Fruit fly (Drosophila melanogaster) whole organism, embryonic: ENCODE measurements around the gene CG14230.

Source experiments
- Adf1 ChIP-seq: fragments of 200-800 bp; sonication (Bioruptor generic); IDR thresholded peaks from 2 replicates; pipeline ENCODE4 v1.3.6; 2022; ENCODE audit warnings: missing biosample characterization, missing genetic modification characterization
- Awh ChIP-seq: fragments of 200-800 bp; sonication (Bioruptor generic); IDR thresholded peaks from 2 replicates; pipeline ENCODE4, ENCODE4 v1.3.6; 2022; ENCODE audit warnings: missing biosample characterization, missing genetic modification characterization
- CG10543 ChIP-seq: fragments of 200-800 bp; sonication (Bioruptor generic); optimal IDR thresholded peaks from 3 replicates; lab custom pipeline; 2017; ENCODE audit warnings: missing biosample characterization, mild to moderate bottlenecking, missing genetic modification characterization, moderate library complexity
- CG11093 ChIP-seq: fragments of 200-800 bp; sonication (Bioruptor generic); IDR thresholded peaks from 3 replicates; pipeline ENCODE4 v1.3.6; 2022; ENCODE audit warnings: missing biosample characterization, missing genetic modification characterization
- CG11247 ChIP-seq: fragments of 200-800 bp; sonication (Bioruptor generic); IDR thresholded peaks from 2 replicates; pipeline ENCODE4 v1.3.6; 2022; ENCODE audit warnings: missing biosample characterization, missing genetic modification characterization
- CG12769 ChIP-seq: fragments of 200-800 bp; sonication (Bioruptor generic); optimal IDR thresholded peaks from 2 replicates; lab custom pipeline; 2019; ENCODE audit warnings: missing biosample characterization, mild to moderate bottlenecking, missing genetic modification characterization, moderate library complexity
- CG13123 ChIP-seq: fragments of 200-800 bp; sonication (Bioruptor generic); optimal IDR thresholded peaks from 2 replicates; lab custom pipeline; 2016; ENCODE audit warnings: missing biosample characterization, missing genetic modification characterization
- CG13775 ChIP-seq: fragments of 200-800 bp; sonication (Bioruptor generic); optimal IDR thresholded peaks from 3 replicates; lab custom pipeline; 2017; ENCODE audit warnings: missing biosample characterization, mild to moderate bottlenecking, missing genetic modification characterization
- CG1792 ChIP-seq: fragments of 200-800 bp; sonication (Bioruptor generic); optimal IDR thresholded peaks from 2 replicates; lab custom pipeline; 2016; ENCODE audit warnings: missing biosample characterization, missing genetic modification characterization
- CG18262 ChIP-seq: fragments of 200-800 bp; optimal IDR thresholded peaks from 3 replicates; lab custom pipeline; 2019; ENCODE audit warnings: missing biosample characterization, mild to moderate bottlenecking, missing genetic modification characterization, moderate library complexity
- CG2120 ChIP-seq: fragments of 200-800 bp; sonication (Bioruptor generic); optimal IDR thresholded peaks from 3 replicates; lab custom pipeline; 2016; ENCODE audit warnings: missing biosample characterization, missing genetic modification characterization
- CG32767 ChIP-seq: fragments of 200-800 bp; sonication (Bioruptor generic); IDR thresholded peaks from 2 replicates; pipeline ENCODE4 v1.3.6; 2022; ENCODE audit warnings: missing biosample characterization, missing genetic modification characterization
- CG5180 ChIP-seq: fragments of 200-800 bp; sonication (Bioruptor generic); optimal IDR thresholded peaks from 3 replicates; lab custom pipeline; 2017; ENCODE audit warnings: missing biosample characterization, missing genetic modification characterization, mild to moderate bottlenecking, moderate library complexity, missing genetic modification reagents
- CG6765 ChIP-seq: fragments of 200-800 bp; sonication (Bioruptor generic); optimal IDR thresholded peaks from 3 replicates; lab custom pipeline; 2017; ENCODE audit warnings: missing biosample characterization, mild to moderate bottlenecking, missing genetic modification characterization
- CG8478 ChIP-seq: fragments of >200 bp; optimal IDR thresholded peaks from 2 replicates; lab custom pipeline; 2018
- CG9932 ChIP-seq: fragments of 200-800 bp; sonication (Bioruptor generic); IDR thresholded peaks from 2 replicates; pipeline ENCODE4 v1.3.6; 2022; ENCODE audit warnings: missing biosample characterization, missing genetic modification characterization
- Deaf1 ChIP-seq: fragments of 200-800 bp; optimal IDR thresholded peaks from 3 replicates; lab custom pipeline; 2019; ENCODE audit warnings: missing biosample characterization, mild to moderate bottlenecking, missing genetic modification characterization, moderate library complexity
- Dfd ChIP-seq, 2 experiments: fragments of >200 bp; optimal IDR thresholded peaks; 2 replicates each; lab custom pipeline; 2017; ENCODE audit warnings: missing biosample characterization in 2 of 2, missing genetic modification characterization in 2 of 2
- Gsc ChIP-seq: fragments of 200-800 bp; sonication (Bioruptor generic); IDR thresholded peaks from 2 replicates; pipeline ENCODE4 v1.3.6; 2022; ENCODE audit warnings: missing biosample characterization, missing genetic modification characterization
- Hr39 ChIP-seq: fragments of >200 bp; optimal IDR thresholded peaks from 2 replicates; lab custom pipeline; 2017
- Med ChIP-seq: fragments of 200-800 bp; sonication (Bioruptor generic); peaks from one replicate; lab custom pipeline; 2016; ENCODE audit warnings: missing biosample characterization, missing genetic modification characterization, mild to moderate bottlenecking, inconsistent platforms, moderate library complexity
- Meics ChIP-seq: fragments of 200-800 bp; sonication (Bioruptor generic); optimal IDR thresholded peaks from 2 replicates; lab custom pipeline; 2017; ENCODE audit warnings: missing biosample characterization, mild to moderate bottlenecking, missing genetic modification characterization
- Mrtf ChIP-seq: fragments of 200-800 bp; sonication (Bioruptor generic); IDR thresholded peaks from 3 replicates; pipeline ENCODE4 v1.3.6; 2022; ENCODE audit warnings: missing biosample characterization, missing genetic modification characterization
- TFAM ChIP-seq: fragments of 200-800 bp; sonication (Bioruptor generic); optimal IDR thresholded peaks from 2 replicates; lab custom pipeline; 2017; ENCODE audit warnings: missing biosample characterization, missing genetic modification characterization, inconsistent platforms
- Trl ChIP-seq, 3 experiments: fragments of >200 bp in 2 of 3; fragments of 200-800 bp in 1 of 3; sonication (Bioruptor generic) in 1 of 3; optimal IDR thresholded peaks; 2 replicates in 1 of 3; 3 replicates in 2 of 3; lab custom pipeline; 2016 to 2017; ENCODE audit warnings: missing biosample characterization in 1 of 3, missing genetic modification characterization in 1 of 3
- Xrp1 ChIP-seq: fragments of 200-800 bp; sonication (Bioruptor generic); IDR thresholded peaks from 2 replicates; pipeline ENCODE4 v1.3.6; 2022; ENCODE audit warnings: missing biosample characterization, missing genetic modification characterization
- ase ChIP-seq: fragments of 200-800 bp; sonication (Bioruptor generic); IDR thresholded peaks from 3 replicates; pipeline ENCODE4 v1.3.6; 2022; ENCODE audit warnings: missing biosample characterization, missing genetic modification characterization
- cg ChIP-seq: fragments of 200-800 bp; sonication (Bioruptor generic); optimal IDR thresholded peaks from 3 replicates; lab custom pipeline; 2019; ENCODE audit warnings: missing biosample characterization, mild to moderate bottlenecking, missing genetic modification characterization, moderate library complexity
- chinmo ChIP-seq: fragments of 200-800 bp; sonication (Bioruptor generic); IDR thresholded peaks from 4 replicates; pipeline ENCODE4 v1.3.6; 2022; ENCODE audit warnings: missing biosample characterization, missing genetic modification characterization; ENCODE audit not compliant: partially characterized antibody
- crol ChIP-seq: fragments of 200-800 bp; sonication (Bioruptor generic); IDR thresholded peaks from 2 replicates; pipeline ENCODE4 v1.3.6; 2022; ENCODE audit warnings: missing biosample characterization, missing genetic modification characterization
- danr ChIP-seq: fragments of 200-800 bp; sonication (Bioruptor generic); IDR thresholded peaks from 2 replicates; pipeline ENCODE4 v1.3.6; 2022; ENCODE audit warnings: missing biosample characterization, missing genetic modification characterization
- disco-r ChIP-seq: fragments of 200-800 bp; sonication (Bioruptor generic); optimal IDR thresholded peaks from 2 replicates; lab custom pipeline; 2016; ENCODE audit warnings: missing biosample characterization, missing genetic modification characterization
- fd102C ChIP-seq: fragments of 200-800 bp; sonication (Bioruptor generic); optimal IDR thresholded peaks from 2 replicates; lab custom pipeline; 2018; ENCODE audit warnings: missing biosample characterization, mild to moderate bottlenecking, missing genetic modification characterization, moderate library complexity
- grau ChIP-seq: fragments of 200-800 bp; optimal IDR thresholded peaks from 3 replicates; lab custom pipeline; 2019; ENCODE audit warnings: missing biosample characterization, mild to moderate bottlenecking, missing genetic modification characterization, moderate library complexity
- grn ChIP-seq: fragments of 200-800 bp; sonication (Bioruptor generic); optimal IDR thresholded peaks from 3 replicates; lab custom pipeline; 2017; ENCODE audit warnings: missing biosample characterization, missing genetic modification characterization
- onecut ChIP-seq: fragments of 200-800 bp; sonication (Bioruptor generic); IDR thresholded peaks from 2 replicates; pipeline ENCODE4 v1.3.6; 2022; ENCODE audit warnings: missing biosample characterization, missing genetic modification characterization
- pfk ChIP-seq: fragments of 200-800 bp; sonication (Bioruptor generic); optimal IDR thresholded peaks from 2 replicates; lab custom pipeline; 2018; ENCODE audit warnings: missing biosample characterization, mild to moderate bottlenecking, missing genetic modification characterization, moderate library complexity
- sim ChIP-seq: fragments of 200-800 bp; sonication (Bioruptor generic); IDR thresholded peaks from 2 replicates; pipeline ENCODE4 v1.3.6; 2022; ENCODE audit warnings: missing biosample characterization, missing genetic modification characterization
- twi ChIP-seq: fragments of 200-800 bp; optimal IDR thresholded peaks from 2 replicates; lab custom pipeline; 2019; ENCODE audit warnings: missing biosample characterization, mild to moderate bottlenecking, missing genetic modification characterization, moderate library complexity

The CG14230 gene

dm6 chrX:19712898-19713627, 9.1 kb downstream of the CG14230 start, which contains the start of gene meso18E:
Gene meso18E (minus strand): TSS chrX:19713045.
- TF ChIP-seq TFAM (GFP tag; lab: Kevin White, UChicago) (no peak), crol (GFP tag; lab: Robert Waterston, UW) (peak; percentile 91), Meics (GFP tag; lab: Kevin White, UChicago) (no peak), onecut (no peak), Hr39 (lab: Kevin White, UChicago) (peak; percentile 97), CG13123 (no peak), CG32767 (GFP tag; lab: Robert Waterston, UW) (peak; percentile 19; the same call in 1 of the 2 replicates), CG12769 (tag; lab: Kevin White, UChicago) (peak; percentile 86), CG13775 (GFP tag; lab: Kevin White, UChicago) (no peak), Awh (no peak), Adf1 (peak; percentile 65), Gsc (GFP tag; lab: Robert Waterston, UW) (no peak), fd102C (GFP tag; lab: Kevin White, UChicago) (no peak), twi (peak; percentile 91), Trl (optimal IDR thresholded peaks at IDR 0.05; lab: Kevin White, UChicago) (peak in 1 of 2 experiments; percentile 48), Trl (GFP tag; optimal IDR thresholded peaks at IDR 0.05; lab: Kevin White, UChicago) (no peak), CG18262 (tag; lab: Kevin White, UChicago) (no peak), Deaf1 (tag; lab: Kevin White, UChicago) (peak; percentile 95), pfk (GFP tag; lab: Kevin White, UChicago) (peak; percentile 53), CG10543 (GFP tag; lab: Kevin White, UChicago) (peak; percentile 69), cg (GFP tag; lab: Kevin White, UChicago) (peak; percentile 85), CG6765 (GFP tag; lab: Kevin White, UChicago) (no peak), sim (no peak), chinmo (0 out of 4 replicates have a peak, but pooled peaks have one; percentile 7), danr (GFP tag; lab: Robert Waterston, UW) (no peak), Xrp1 (GFP tag; lab: Robert Waterston, UW) (no peak), CG11247 (GFP tag; lab: Robert Waterston, UW) (no peak), Dfd (GFP tag; optimal IDR thresholded peaks at IDR 0.05; lab: Kevin White, UChicago) (peak in 1 of 2 experiments; percentile 1), CG2120 (no peak), CG9932 (GFP tag; lab: Robert Waterston, UW) (no peak), disco-r (GFP tag; lab: Kevin White, UChicago) (no peak), CG5180 (GFP tag; lab: Kevin White, UChicago) (peak; percentile 18), ase (GFP tag; lab: Robert Waterston, UW) (no peak), CG8478 (peak; percentile 68), Mrtf (GFP tag; lab: Robert Waterston, UW) (no peak)

dm6 chrX:19714816-19715215, 10.8 kb downstream of the CG14230 start:
- no peak for TF ChIP-seq CG1792
- TF ChIP-seq Deaf1 (tag; lab: Kevin White, UChicago) = peak; percentile 77
- TF ChIP-seq Med = peak; percentile 52
- peak; percentile 39 for TF ChIP-seq CG12769 (tag; lab: Kevin White, UChicago)
- TF ChIP-seq CG11093 = no peak
- peak; percentile 12 for TF ChIP-seq CG10543 (GFP tag; lab: Kevin White, UChicago)
- TF ChIP-seq grn (GFP tag; lab: Kevin White, UChicago) = no peak
- peak; percentile 70 for TF ChIP-seq grau (tag; lab: Kevin White, UChicago)
- TF ChIP-seq, all 482 proteins: peak for 5
